Fruit fly (Drosophila melanogaster) whole organism, embryonic: ENCODE data around the gene Cyt-c-p.

Experiments
- Blimp-1 ChIP-seq: fragments of 200-800 bp; sonication (Bioruptor generic); optimal IDR thresholded peaks from 3 replicates; lab custom pipeline; 2018; ENCODE audit warnings: missing biosample characterization, missing genetic modification characterization, mild to moderate bottlenecking, moderate library complexity, missing genetic modification reagents
- CG1024 ChIP-seq: fragments of 200-800 bp; sonication (Bioruptor generic); IDR thresholded peaks from 2 replicates; pipeline ENCODE4 v1.3.6; 2022; ENCODE audit warnings: missing biosample characterization, missing genetic modification characterization
- CG10321 ChIP-seq: fragments of 200-800 bp; sonication (Bioruptor generic); IDR thresholded peaks from 2 replicates; pipeline ENCODE4 v1.3.6; 2022; ENCODE audit warnings: missing biosample characterization, missing genetic modification characterization
- CG10543 ChIP-seq: fragments of 200-800 bp; sonication (Bioruptor generic); optimal IDR thresholded peaks from 3 replicates; lab custom pipeline; 2017; ENCODE audit warnings: missing biosample characterization, mild to moderate bottlenecking, missing genetic modification characterization, moderate library complexity
- CG11085 ChIP-seq: fragments of 200-800 bp; sonication (Bioruptor generic); IDR thresholded peaks from 2 replicates; pipeline ENCODE4 v1.3.6; 2022; ENCODE audit warnings: missing biosample characterization, missing genetic modification characterization
- CG12659 ChIP-seq: fragments of 200-800 bp; sonication (Bioruptor generic); optimal IDR thresholded peaks from 3 replicates; lab custom pipeline; 2017; ENCODE audit warnings: mild to moderate bottlenecking, missing biosample characterization, missing genetic modification reagents, missing genetic modification characterization
- CG2199 ChIP-seq: fragments of 200-800 bp; sonication (Bioruptor generic); IDR thresholded peaks from 3 replicates; pipeline ENCODE4 v1.3.6; 2022; ENCODE audit warnings: missing biosample characterization, missing genetic modification characterization
- CG3281 ChIP-seq: fragments of 200-800 bp; sonication (Bioruptor generic); optimal IDR thresholded peaks from 3 replicates; lab custom pipeline; 2017; ENCODE audit warnings: missing biosample characterization, mild to moderate bottlenecking, missing genetic modification characterization
- CG6689 ChIP-seq: fragments of 200-800 bp; sonication (Bioruptor generic); IDR thresholded peaks from 2 replicates; pipeline ENCODE4 v1.3.6; 2022; ENCODE audit warnings: missing biosample characterization, missing genetic modification characterization
- CG8478 ChIP-seq: fragments of >200 bp; optimal IDR thresholded peaks from 2 replicates; lab custom pipeline; 2018
- CG9727 ChIP-seq: fragments of 200-800 bp; sonication (Bioruptor generic); optimal IDR thresholded peaks from 3 replicates; lab custom pipeline; 2017; ENCODE audit warnings: missing biosample characterization, mild to moderate bottlenecking, missing genetic modification characterization
- CoRest ChIP-seq: fragments of 200-800 bp; sonication (Bioruptor generic); optimal IDR thresholded peaks from 3 replicates; lab custom pipeline; 2018; ENCODE audit warnings: missing biosample characterization, mild to moderate bottlenecking, missing genetic modification characterization, moderate library complexity
- Dek ChIP-seq: fragments of 200-800 bp; sonication (Bioruptor generic); optimal IDR thresholded peaks from 3 replicates; lab custom pipeline; 2019; ENCODE audit warnings: missing biosample characterization, mild to moderate bottlenecking, missing genetic modification characterization, moderate library complexity
- Dfd ChIP-seq, 2 experiments: fragments of >200 bp; optimal IDR thresholded peaks; 2 replicates each; lab custom pipeline; 2017; ENCODE audit warnings: missing biosample characterization in 2 of 2, missing genetic modification characterization in 2 of 2
- Dip2 ChIP-seq: fragments of 200-800 bp; sonication (Bioruptor generic); IDR thresholded peaks from 2 replicates; pipeline ENCODE4 v1.3.6; 2022; ENCODE audit warnings: missing biosample characterization, missing genetic modification characterization
- Dref ChIP-seq: fragments of 200-800 bp; sonication (Bioruptor generic); IDR thresholded peaks from 2 replicates; pipeline ENCODE4 v1.3.6; 2022; ENCODE audit warnings: missing biosample characterization, missing genetic modification characterization
- Fer2 ChIP-seq: fragments of 200-800 bp; sonication (Bioruptor generic); optimal IDR thresholded peaks from 2 replicates; lab custom pipeline; 2018; ENCODE audit warnings: missing biosample characterization, mild to moderate bottlenecking, missing genetic modification characterization, moderate library complexity
- Gsc ChIP-seq: fragments of 200-800 bp; sonication (Bioruptor generic); IDR thresholded peaks from 2 replicates; pipeline ENCODE4 v1.3.6; 2022; ENCODE audit warnings: missing biosample characterization, missing genetic modification characterization
- H15 ChIP-seq: fragments of 200-800 bp; sonication (Bioruptor generic); IDR thresholded peaks from 3 replicates; pipeline ENCODE4 v1.3.6; 2022; ENCODE audit warnings: missing biosample characterization, missing genetic modification characterization
- Hmx ChIP-seq: fragments of 200-800 bp; sonication (Bioruptor generic); optimal IDR thresholded peaks from 2 replicates; lab custom pipeline; 2016; ENCODE audit warnings: missing biosample characterization, missing genetic modification characterization
- Hsf ChIP-seq: fragments of 200-800 bp; sonication (Bioruptor generic); optimal IDR thresholded peaks from 3 replicates; lab custom pipeline; 2016; ENCODE audit warnings: missing biosample characterization, missing genetic modification characterization
- MBD-R2 ChIP-seq: fragments of 200-800 bp; sonication (Bioruptor generic); IDR thresholded peaks from 2 replicates; pipeline ENCODE4 v1.3.6; 2022; ENCODE audit warnings: missing biosample characterization, missing genetic modification characterization
- MESR4 ChIP-seq: fragments of 200-800 bp; sonication (Bioruptor generic); optimal IDR thresholded peaks from 2 replicates; lab custom pipeline; 2018; ENCODE audit warnings: missing biosample characterization, mild to moderate bottlenecking, missing genetic modification characterization, moderate library complexity
- Mes4 ChIP-seq: fragments of 200-800 bp; sonication (Bioruptor generic); optimal IDR thresholded peaks from 2 replicates; lab custom pipeline; 2016; ENCODE audit warnings: missing biosample characterization, missing genetic modification characterization
- Oaz ChIP-seq: fragments of 200-800 bp; sonication (Bioruptor generic); IDR thresholded peaks from 2 replicates; pipeline ENCODE4 v1.3.6; 2022; ENCODE audit warnings: missing biosample characterization, missing genetic modification characterization
- Sox102F ChIP-seq: fragments of 200-800 bp; sonication (Bioruptor generic); optimal IDR thresholded peaks from 2 replicates; lab custom pipeline; 2018; ENCODE audit warnings: missing biosample characterization, mild to moderate bottlenecking, missing genetic modification characterization, moderate library complexity
- Sry-β ChIP-seq: fragments of 200-800 bp; sonication (Bioruptor generic); optimal IDR thresholded peaks from 2 replicates; lab custom pipeline; 2018; ENCODE audit warnings: missing biosample characterization, mild to moderate bottlenecking, missing genetic modification characterization, moderate library complexity
- abd-A ChIP-seq: fragments of 200-800 bp; sonication (Bioruptor generic); optimal IDR thresholded peaks from 3 replicates; lab custom pipeline; 2019; ENCODE audit warnings: missing biosample characterization, mild to moderate bottlenecking, missing genetic modification characterization, moderate library complexity
- ase ChIP-seq: fragments of 200-800 bp; sonication (Bioruptor generic); IDR thresholded peaks from 3 replicates; pipeline ENCODE4 v1.3.6; 2022; ENCODE audit warnings: missing biosample characterization, missing genetic modification characterization
- bbx ChIP-seq: fragments of 200-800 bp; sonication (Bioruptor generic); IDR thresholded peaks from 2 replicates; pipeline ENCODE4 v1.3.6; 2022; ENCODE audit warnings: missing biosample characterization, missing genetic modification characterization; ENCODE audit not compliant: partially characterized antibody
- cad ChIP-seq: fragments of >200 bp; optimal IDR thresholded peaks from 2 replicates; lab custom pipeline; 2017; ENCODE audit warnings: missing biosample characterization, missing genetic modification characterization
- cas ChIP-seq: fragments of 200-800 bp; sonication (Bioruptor generic); IDR thresholded peaks from 2 replicates; pipeline ENCODE4 v1.3.6; 2022; ENCODE audit warnings: missing biosample characterization, missing genetic modification characterization
- chinmo ChIP-seq: fragments of 200-800 bp; sonication (Bioruptor generic); IDR thresholded peaks from 4 replicates; pipeline ENCODE4 v1.3.6; 2022; ENCODE audit warnings: missing biosample characterization, missing genetic modification characterization; ENCODE audit not compliant: partially characterized antibody
- danr ChIP-seq: fragments of 200-800 bp; sonication (Bioruptor generic); IDR thresholded peaks from 2 replicates; pipeline ENCODE4 v1.3.6; 2022; ENCODE audit warnings: missing biosample characterization, missing genetic modification characterization
- dmrt11E ChIP-seq: fragments of 200-800 bp; sonication (Bioruptor generic); optimal IDR thresholded peaks from 3 replicates; lab custom pipeline; 2018; ENCODE audit warnings: missing biosample characterization, mild to moderate bottlenecking, missing genetic modification characterization, moderate library complexity
- eve ChIP-seq, 2 experiments: fragments of >200 bp; optimal IDR thresholded peaks; 2 replicates each; lab custom pipeline; 2017; ENCODE audit warnings: missing biosample characterization in 2 of 2, missing genetic modification characterization in 2 of 2
- fd3F ChIP-seq: fragments of 200-800 bp; sonication (Bioruptor generic); optimal IDR thresholded peaks from 2 replicates; lab custom pipeline; 2018; ENCODE audit warnings: missing biosample characterization, mild to moderate bottlenecking, missing genetic modification characterization, moderate library complexity
- gfzf ChIP-seq: fragments of 200-800 bp; sonication (Bioruptor generic); optimal IDR thresholded peaks from 2 replicates; lab custom pipeline; 2016; ENCODE audit warnings: missing biosample characterization, mild to moderate bottlenecking, missing genetic modification characterization, moderate library complexity
- grau ChIP-seq: fragments of 200-800 bp; optimal IDR thresholded peaks from 3 replicates; lab custom pipeline; 2019; ENCODE audit warnings: missing biosample characterization, mild to moderate bottlenecking, missing genetic modification characterization, moderate library complexity
- ind ChIP-seq: fragments of 200-800 bp; sonication (Bioruptor generic); optimal IDR thresholded peaks from 3 replicates; lab custom pipeline; 2016; ENCODE audit warnings: missing biosample characterization, missing genetic modification characterization
- inv ChIP-seq: fragments of 200-800 bp; sonication (Bioruptor generic); IDR thresholded peaks from 2 replicates; pipeline ENCODE4 v1.3.6; 2022; ENCODE audit warnings: missing biosample characterization, missing genetic modification characterization; ENCODE audit not compliant: partially characterized antibody
- lbe ChIP-seq: fragments of 200-800 bp; sonication (Bioruptor generic); optimal IDR thresholded peaks from 2 replicates; lab custom pipeline; 2016; ENCODE audit warnings: missing biosample characterization, mild to moderate bottlenecking, missing genetic modification characterization
- pan ChIP-seq, 4 experiments: fragments of >200 bp in 3 of 4; fragments of 200-800 bp in 1 of 4; sonication (Bioruptor generic) in 1 of 4; optimal IDR thresholded peaks in 3 of 4; IDR thresholded peaks in 1 of 4; 2 replicates each; pipeline versions ENCODE4 v1.3.6 to Lab custom; 2017 to 2022; ENCODE audit warnings: missing biosample characterization in 2 of 4, missing genetic modification characterization in 2 of 4, mixed read lengths in 1 of 4
- phol ChIP-seq: fragments of 200-800 bp; sonication (Bioruptor generic); optimal IDR thresholded peaks from 3 replicates; lab custom pipeline; 2018; ENCODE audit warnings: missing biosample characterization, mild to moderate bottlenecking, missing genetic modification characterization, moderate library complexity
- pros ChIP-seq: fragments of 200-800 bp; sonication (Bioruptor generic); optimal IDR thresholded peaks from 3 replicates; lab custom pipeline; 2019; ENCODE audit warnings: missing biosample characterization, mild to moderate bottlenecking, missing genetic modification characterization, moderate library complexity
- pzg ChIP-seq: fragments of 200-800 bp; sonication (Bioruptor generic); optimal IDR thresholded peaks from 3 replicates; lab custom pipeline; 2018; ENCODE audit warnings: missing biosample characterization, mild to moderate bottlenecking, missing genetic modification characterization, moderate library complexity
- sens ChIP-seq: fragments of 200-800 bp; sonication (Bioruptor generic); peaks from one replicate; lab custom pipeline; 2016; ENCODE audit warnings: missing biosample characterization, missing genetic modification characterization
- sim ChIP-seq: fragments of 200-800 bp; sonication (Bioruptor generic); IDR thresholded peaks from 2 replicates; pipeline ENCODE4 v1.3.6; 2022; ENCODE audit warnings: missing biosample characterization, missing genetic modification characterization
- slou ChIP-seq: fragments of 200-800 bp; sonication (Bioruptor generic); optimal IDR thresholded peaks from 3 replicates; lab custom pipeline; 2016; ENCODE audit warnings: missing biosample characterization, missing genetic modification characterization
- sna ChIP-seq: fragments of 200-800 bp; sonication (Bioruptor generic); IDR thresholded peaks from 2 replicates; pipeline ENCODE4 v1.3.6; 2022; ENCODE audit warnings: missing biosample characterization, missing genetic modification characterization; ENCODE audit not compliant: partially characterized antibody
- sr ChIP-seq: fragments of 200-800 bp; sonication (Bioruptor generic); IDR thresholded peaks from 3 replicates; pipeline ENCODE4 v1.3.6; 2022; ENCODE audit warnings: missing biosample characterization, missing genetic modification characterization

Cyt-c-p gene

dm6 chr2L:16727578-16728023, 7.9 kb downstream of the Cyt-c-p start, which contains the start of gene VhaSFD (continued):
- TF ChIP-seq ase (GFP tag; lab: Robert Waterston, UW) (no peak), CG1024 (GFP tag; lab: Robert Waterston, UW) (no peak), Mes4 (GFP tag; lab: Kevin White, UChicago) (no peak), Oaz (GFP tag; lab: Robert Waterston, UW) (no peak), H15 (no peak), inv (peak; percentile 53), bbx (GFP tag; lab: Robert Waterston, UW) (peak; percentile 73), slou (GFP tag; lab: Kevin White, UChicago) (no peak), Gsc (GFP tag; lab: Robert Waterston, UW) (no peak), gfzf (peak; percentile 19), CG9727 (GFP tag; lab: Kevin White, UChicago) (no peak), dmrt11E (tag; lab: Kevin White, UChicago) (no peak), CG2199 (GFP tag; lab: Robert Waterston, UW) (no peak), cad (GFP tag; lab: Kevin White, UChicago) (no peak), CG12659 (GFP tag; lab: Kevin White, UChicago) (peak; percentile 63), Hsf (no peak), CG11085 (GFP tag; lab: Robert Waterston, UW) (no peak), sim (GFP tag; lab: Robert Waterston, UW) (no peak), pan (optimal IDR thresholded peaks at IDR 0.05; lab: Kevin White, UChicago) (no peak), pan (GFP tag; optimal IDR thresholded peaks at IDR 0.05 in 1 of 2, IDR thresholded peaks at IDR 0.05 in 1 of 2) (peak in 1 of 2 experiments; percentile 34), Dfd (GFP tag; optimal IDR thresholded peaks at IDR 0.05; lab: Kevin White, UChicago) (no peak), phol (tag; lab: Kevin White, UChicago) (peak; percentile 35), cas (no peak), CG8478 (lab: Kevin White, UChicago) (no peak), MBD-R2 (GFP tag; lab: Robert Waterston, UW) (peak; percentile 62), Hmx (GFP tag; lab: Kevin White, UChicago) (no peak), CG10543 (GFP tag; lab: Kevin White, UChicago) (no peak), abd-A (tag; lab: Kevin White, UChicago) (no peak), Dref (GFP tag; lab: Robert Waterston, UW) (peak; percentile 94), danr (no peak), fd3F (GFP tag; lab: Kevin White, UChicago) (peak; percentile 16), Sry-β (no peak), Sox102F (GFP tag; lab: Kevin White, UChicago) (no peak), lbe (GFP tag; lab: Kevin White, UChicago) (peak; percentile 61), grau (tag; lab: Kevin White, UChicago) (peak; percentile 42), Dip2 (GFP tag; lab: Robert Waterston, UW) (no peak), Fer2 (peak; percentile 10), pros (no peak), CG6689 (GFP tag; lab: Robert Waterston, UW) (no peak), CG10321 (GFP tag; lab: Robert Waterston, UW) (no peak), sens (GFP tag; lab: Kevin White, UChicago) (peak; percentile 74), CG3281 (GFP tag; lab: Kevin White, UChicago) (peak; percentile 36), pzg (GFP tag; lab: Kevin White, UChicago) (peak; percentile 85), Blimp-1 (GFP tag; lab: Kevin White, UChicago) (no peak), CoRest (tag; lab: Kevin White, UChicago) (peak; percentile 48), MESR4 (GFP tag; lab: Kevin White, UChicago) (peak; percentile 100), sr (GFP tag; lab: Robert Waterston, UW) (no peak), chinmo (GFP tag; lab: Robert Waterston, UW) (peak; percentile 80; the same call in 3 of the 4 replicates), sna (GFP tag; lab: Robert Waterston, UW) (peak; percentile 71), eve (GFP tag; optimal IDR thresholded peaks at IDR 0.05; lab: Kevin White, UChicago) (no peak), ind (no peak), Dek (tag; lab: Kevin White, UChicago) (no peak)
